Worm (Caenorhabditis elegans): ENCODE results near the gene Y51H4A.937.

- TF ChIP-seq him-1 (tag; optimal IDR thresholded peaks at IDR 0.05) (no peak), K11D2.4 (GFP tag; IDR thresholded peaks at IDR 0.05) (no peak), lin-54 (GFP tag; optimal IDR thresholded peaks at IDR 0.05) (no peak), pha-4 (tag; optimal IDR thresholded peaks at IDR 0.05) (no peak), madf-3 (GFP tag; IDR thresholded peaks at IDR 0.05) (no peak), ets-4 (GFP tag; optimal IDR thresholded peaks at IDR 0.05) (no peak), ztf-6 (GFP tag; IDR thresholded peaks at IDR 0.05) (no peak)
Measured at ce11 chrIV:16578449-16578848, 50.0 kb downstream of the Y51H4A.937 start, which contains the start of gene Y51H4A.8.

Data from whole organism, young adult.